Worm (Caenorhabditis elegans) whole organism, L1 larva: ENCODE measurements around the gene bath-36.

Experiments used
- C04F5.9 ChIP-seq: sonication (generic microtip); optimal IDR thresholded peaks from 2 replicates; lab custom pipeline; 2016; ENCODE audit warnings: missing genetic modification characterization, missing compliant biosample characterization
- Y116A8C.19 ChIP-seq: sonication (generic microtip); optimal IDR thresholded peaks from 2 replicates; lab custom pipeline; 2016; ENCODE audit warnings: missing compliant biosample characterization, missing genetic modification characterization, borderline replicate concordance
- ama-1 ChIP-seq: fragments of 150-350 bp; optimal IDR thresholded peaks from 2 replicates; lab custom pipeline; 2014
- ceh-8 ChIP-seq: fragments of 200-800 bp; sonication (Bioruptor generic); optimal IDR thresholded peaks from 2 replicates; lab custom pipeline; 2018; ENCODE audit warnings: mild to moderate bottlenecking, missing genetic modification characterization, moderate library complexity, missing compliant biosample characterization
- ces-1 ChIP-seq: fragments of 150-350 bp; optimal IDR thresholded peaks from 2 replicates; lab custom pipeline; 2014; ENCODE audit warnings: missing biosample characterization, missing genetic modification reagents, missing genetic modification characterization
- dsc-1 ChIP-seq: sonication (generic microtip); optimal IDR thresholded peaks from 2 replicates; lab custom pipeline; 2016; ENCODE audit warnings: mild to moderate bottlenecking, missing genetic modification characterization, missing compliant biosample characterization
- efl-1 ChIP-seq, 4 experiments: fragments of 150-350 bp; optimal IDR thresholded peaks in 3 of 4; peaks in 1 of 4; 1 replicate in 1 of 4; 2 replicates in 3 of 4; lab custom pipeline; 2014; ENCODE audit warnings: missing biosample characterization in 2 of 4, missing genetic modification characterization in 2 of 4, missing genetic modification reagents in 2 of 4
- egl-13 ChIP-seq: sonication (generic microtip); optimal IDR thresholded peaks from 2 replicates; lab custom pipeline; 2016; ENCODE audit warnings: missing genotype, missing genetic modification reagents, missing genetic modification characterization, missing compliant biosample characterization
- elt-2 ChIP-seq: sonication (generic microtip); optimal IDR thresholded peaks from 2 replicates; lab custom pipeline; 2016; ENCODE audit warnings: missing genetic modification characterization, mild to moderate bottlenecking, inconsistent platforms, missing compliant biosample characterization, missing genetic modification reagents
- ets-5 ChIP-seq: fragments of 200-800 bp; sonication (Bioruptor generic); IDR thresholded peaks from 2 replicates; pipeline ENCODE4 v1.3.6; 2022; ENCODE audit warnings: missing genetic modification characterization, missing compliant biosample characterization
- fkh-8 ChIP-seq: sonication (generic microtip); optimal IDR thresholded peaks from 2 replicates; lab custom pipeline; 2016; ENCODE audit warnings: mild to moderate bottlenecking, missing genetic modification characterization, missing compliant biosample characterization
- hlh-17 ChIP-seq: fragments of 200-800 bp; sonication (Bioruptor generic); optimal IDR thresholded peaks from 2 replicates; lab custom pipeline; 2018; ENCODE audit warnings: missing genetic modification characterization, mild to moderate bottlenecking, missing compliant biosample characterization, moderate library complexity, borderline replicate concordance
- jun-1 ChIP-seq: fragments of 150-350 bp; optimal IDR thresholded peaks from 2 replicates; lab custom pipeline; 2014; ENCODE audit warnings: missing biosample characterization, missing genetic modification reagents, missing genetic modification characterization
- lin-13 ChIP-seq: fragments of 150-350 bp; optimal IDR thresholded peaks from 2 replicates; lab custom pipeline; 2014; ENCODE audit warnings: missing biosample characterization, missing genetic modification reagents, missing genetic modification characterization
- lin-14 ChIP-seq: fragments of 200-800 bp; sonication (Bioruptor generic); optimal IDR thresholded peaks from 2 replicates; lab custom pipeline; 2018; ENCODE audit warnings: mild to moderate bottlenecking, missing genetic modification characterization, moderate library complexity, missing compliant biosample characterization
- lin-35 ChIP-seq, 2 experiments: fragments of 150-350 bp; optimal IDR thresholded peaks; 2 replicates each; lab custom pipeline; 2014; ENCODE audit warnings: missing biosample characterization in 2 of 2, missing genetic modification characterization in 2 of 2, missing genetic modification reagents in 2 of 2
- lsy-2 ChIP-seq, 2 experiments: fragments of 150-350 bp; optimal IDR thresholded peaks; 2 replicates each; lab custom pipeline; 2014; ENCODE audit warnings: missing biosample characterization in 2 of 2, missing genetic modification characterization in 2 of 2
- nhr-11 ChIP-seq: fragments of 150-350 bp; optimal IDR thresholded peaks from 2 replicates; lab custom pipeline; 2014; ENCODE audit warnings: missing biosample characterization, missing genetic modification characterization
- nhr-12 ChIP-seq: sonication (generic microtip); optimal IDR thresholded peaks from 2 replicates; lab custom pipeline; 2017; ENCODE audit warnings: missing biosample characterization, missing genetic modification characterization
- nhr-47 ChIP-seq: sonication (generic microtip); optimal IDR thresholded peaks from 2 replicates; lab custom pipeline; 2016; ENCODE audit warnings: mild to moderate bottlenecking, missing genetic modification characterization, moderate library complexity, missing compliant biosample characterization
- nhr-84 ChIP-seq: sonication (generic microtip); optimal IDR thresholded peaks from 2 replicates; lab custom pipeline; 2017; ENCODE audit warnings: missing biosample characterization, missing genetic modification characterization
- nhr-85 ChIP-seq: sonication (generic microtip); peaks from one replicate; lab custom pipeline; 2016; ENCODE audit warnings: missing genetic modification characterization, inconsistent platforms, missing compliant biosample characterization
- pqm-1 ChIP-seq: sonication (generic microtip); optimal IDR thresholded peaks from 3 replicates; lab custom pipeline; 2017; ENCODE audit warnings: missing biosample characterization, missing genetic modification characterization
- rnt-1 ChIP-seq: sonication (generic microtip); optimal IDR thresholded peaks from 2 replicates; lab custom pipeline; 2016; ENCODE audit warnings: mild to moderate bottlenecking, missing genetic modification characterization, moderate library complexity, missing compliant biosample characterization
- snu-23 ChIP-seq: sonication (generic microtip); optimal IDR thresholded peaks from 2 replicates; lab custom pipeline; 2016; ENCODE audit warnings: missing genetic modification characterization, missing compliant biosample characterization
- sox-4 ChIP-seq: sonication (generic microtip); optimal IDR thresholded peaks from 2 replicates; lab custom pipeline; 2016; ENCODE audit warnings: missing genetic modification characterization, missing compliant biosample characterization
- sup-37 ChIP-seq: fragments of 200-800 bp; sonication (Bioruptor generic); optimal IDR thresholded peaks from 2 replicates; lab custom pipeline; 2018; ENCODE audit warnings: mild to moderate bottlenecking, missing genetic modification characterization, missing compliant biosample characterization
- swsn-7 ChIP-seq: sonication (generic microtip); optimal IDR thresholded peaks from 2 replicates; lab custom pipeline; 2016; ENCODE audit warnings: missing genetic modification characterization, missing compliant biosample characterization
- tbx-2 ChIP-seq: sonication (generic microtip); optimal IDR thresholded peaks from 2 replicates; lab custom pipeline; 2016; ENCODE audit warnings: missing genetic modification characterization, missing compliant biosample characterization
- tlp-1 ChIP-seq: fragments of 150-350 bp; optimal IDR thresholded peaks from 2 replicates; lab custom pipeline; 2014; ENCODE audit warnings: missing biosample characterization, missing genetic modification characterization
- unc-130 ChIP-seq: fragments of 150-350 bp; optimal IDR thresholded peaks from 2 replicates; lab custom pipeline; 2017; ENCODE audit warnings: missing biosample characterization, missing genetic modification characterization, inconsistent platforms
- zip-4 ChIP-seq: fragments of 200-800 bp; sonication (Bioruptor generic); optimal IDR thresholded peaks from 2 replicates; lab custom pipeline; 2018; ENCODE audit warnings: mild to moderate bottlenecking, missing genetic modification characterization, moderate library complexity, missing compliant biosample characterization

bath-36 gene

DNA sequence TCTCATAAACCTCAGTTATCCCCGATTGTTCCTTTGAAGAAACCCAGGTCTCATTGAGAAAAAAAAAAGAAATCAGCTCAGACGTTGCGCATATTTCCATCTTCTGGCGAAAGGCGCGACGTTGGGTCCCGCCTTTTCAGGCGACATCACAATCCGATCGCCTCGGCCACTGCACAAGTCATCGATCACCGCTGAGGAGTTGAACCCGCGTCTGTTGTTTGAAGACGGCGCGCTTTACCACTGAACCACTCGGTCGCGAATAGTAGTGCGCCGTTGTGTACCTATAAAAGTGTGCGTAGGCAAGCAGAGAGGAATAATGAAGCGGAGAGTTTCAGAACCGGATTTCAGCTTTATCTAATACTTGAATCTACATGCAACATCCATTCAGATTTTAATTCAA lies 3.2 kb downstream of the bath-36 start, which contains the start of gene Y75B12B.11 (continued):
- TF ChIP-seq swsn-7 (peak; percentile 70), C04F5.9 (tag; lab: Kevin White, UChicago) (peak; percentile 24)

DNA sequence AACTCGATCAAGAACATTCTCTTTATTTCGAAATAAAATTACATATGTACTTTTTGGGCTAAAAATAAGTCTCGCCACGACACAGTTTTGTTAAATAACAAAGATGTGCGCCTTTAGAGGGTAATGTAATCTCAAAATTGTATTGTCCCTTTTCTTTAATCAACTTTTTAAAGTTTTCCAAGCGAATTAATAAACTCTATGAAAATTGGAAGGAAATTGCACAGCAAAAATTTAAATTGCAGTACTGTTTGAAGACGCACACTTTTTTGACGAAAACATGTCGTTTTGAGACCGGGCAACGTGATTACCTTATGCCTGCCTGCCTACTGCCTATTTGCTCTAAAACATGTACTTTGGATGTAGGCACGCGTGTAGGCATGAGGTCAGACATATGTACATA lies 4.3 kb downstream of the bath-36 start:
- TF ChIP-seq lin-14 (no peak), nhr-84 (tag; lab: Kevin White, UChicago) (no peak), hlh-17 (GFP tag; lab: Kevin White, UChicago) (no peak), nhr-11 (tag; lab: Kevin White, UChicago) (no peak), nhr-47 (tag; lab: Kevin White, UChicago) (no peak), jun-1 (tag; lab: Kevin White, UChicago) (no peak)

DNA sequence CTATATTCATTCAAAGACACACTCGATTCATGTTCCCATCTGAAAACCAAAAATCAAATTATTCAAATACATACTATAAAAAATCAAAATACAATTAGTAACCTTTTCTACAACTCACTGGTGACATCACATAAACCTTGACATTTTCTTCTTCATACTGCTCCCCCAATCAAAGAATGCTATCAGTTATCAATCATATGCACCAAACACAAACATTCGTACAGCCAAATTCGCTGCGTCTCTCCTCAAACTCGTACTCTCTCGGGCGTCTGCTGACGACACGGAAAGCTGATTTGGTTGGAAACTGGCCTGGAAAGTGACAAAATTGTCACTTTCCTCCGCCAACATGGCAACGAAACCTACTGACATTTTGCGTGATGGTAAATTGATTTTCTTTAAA lies 4.7 kb downstream of the bath-36 start, which contains the start of gene plc-2:
Gene plc-2, plus strand, starts transcription at position 196 of the 400 bp plus-strand sequence.
- peak; percentile 27 for TF ChIP-seq nhr-85 (tag; lab: Kevin White, UChicago)
- no peak for TF ChIP-seq efl-1 (optimal IDR thresholded peaks at IDR 0.05; lab: Kevin White, UChicago)
- TF ChIP-seq efl-1 (GFP tag; optimal IDR thresholded peaks at IDR 0.05 in 1 of 2; lab: Kevin White, UChicago) = peak in 1 of 2 experiments; percentile 16
- peak in 1 of 2 experiments; percentile 33 for TF ChIP-seq lin-35 (GFP tag; optimal IDR thresholded peaks at IDR 0.05; lab: Kevin White, UChicago)
- TF ChIP-seq rnt-1 (tag; lab: Kevin White, UChicago) = no peak
- TF ChIP-seq elt-2 (tag; lab: Kevin White, UChicago) = peak; percentile 55
- TF ChIP-seq ces-1 (GFP tag; lab: Kevin White, UChicago) = no peak

DNA sequence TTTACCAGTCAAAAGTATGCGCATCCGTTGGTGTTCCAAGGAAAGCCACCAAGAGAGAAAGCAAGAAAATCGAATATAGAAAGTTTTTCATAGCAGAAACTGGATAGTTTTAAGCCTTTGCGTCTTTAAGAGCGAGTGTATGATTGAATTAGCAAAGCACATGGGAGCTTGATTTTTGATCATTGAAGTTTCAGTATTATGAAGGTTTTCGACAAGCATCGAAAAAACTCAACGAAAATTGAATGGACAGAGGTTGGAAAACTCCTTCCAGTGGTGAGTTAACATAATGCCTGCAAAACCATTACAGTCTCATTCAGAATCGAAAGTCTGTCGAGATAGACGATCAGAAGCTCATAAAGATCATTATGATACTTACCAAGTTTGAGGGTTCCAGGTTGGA lies 6.2 kb downstream of the bath-36 start, which contains the start of gene Y75B12B.13:
Gene Y75B12B.13, minus strand, starts transcription at position 101 of the 400 bp plus-strand sequence.
- TF ChIP-seq tbx-2 (tag; lab: Kevin White, UChicago) (no peak), C04F5.9 (tag; lab: Kevin White, UChicago) (no peak), efl-1 (optimal IDR thresholded peaks at IDR 0.05; lab: Kevin White, UChicago) (no peak), efl-1 (GFP tag; optimal IDR thresholded peaks at IDR 0.05 in 1 of 2; lab: Kevin White, UChicago) (peak in 1 of 2 experiments; percentile 51), lin-13 (GFP tag; lab: Kevin White, UChicago) (no peak), fkh-8 (tag; lab: Kevin White, UChicago) (no peak)

DNA sequence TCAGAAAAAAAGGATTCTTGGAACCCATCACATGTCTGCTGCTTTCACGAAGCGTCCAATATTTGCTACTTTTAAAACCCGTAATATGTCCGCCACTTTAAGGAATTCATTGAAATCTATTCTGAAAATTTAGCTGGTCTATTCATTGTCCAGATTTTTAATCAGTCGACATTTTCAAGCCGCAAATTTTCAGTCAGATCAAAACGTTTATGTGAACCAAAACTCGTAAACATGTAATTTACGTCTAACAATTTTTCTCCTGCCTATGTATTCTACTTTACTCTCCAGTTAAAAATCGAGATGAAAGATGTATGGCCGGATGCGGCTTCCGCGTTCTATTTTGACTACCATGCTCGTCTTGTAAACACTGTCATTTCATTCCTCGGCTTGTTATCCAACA lies 10.3 kb downstream of the bath-36 start, which contains the start of gene srw-1:
Gene srw-1, plus strand, starts transcription at position 301 of the 400 bp plus-strand sequence.
- TF ChIP-seq fkh-8 (tag; lab: Kevin White, UChicago) (no peak), snu-23 (GFP tag; lab: Kevin White, UChicago) (no peak), nhr-12 (tag; lab: Kevin White, UChicago) (no peak), zip-4 (GFP tag; lab: Kevin White, UChicago) (no peak), Y116A8C.19 (tag; lab: Kevin White, UChicago) (no peak), sup-37 (GFP tag; lab: Kevin White, UChicago) (no peak), nhr-11 (tag; lab: Kevin White, UChicago) (no peak), dsc-1 (tag; lab: Kevin White, UChicago) (no peak), ama-1 (no peak), rnt-1 (tag; lab: Kevin White, UChicago) (no peak)

DNA sequence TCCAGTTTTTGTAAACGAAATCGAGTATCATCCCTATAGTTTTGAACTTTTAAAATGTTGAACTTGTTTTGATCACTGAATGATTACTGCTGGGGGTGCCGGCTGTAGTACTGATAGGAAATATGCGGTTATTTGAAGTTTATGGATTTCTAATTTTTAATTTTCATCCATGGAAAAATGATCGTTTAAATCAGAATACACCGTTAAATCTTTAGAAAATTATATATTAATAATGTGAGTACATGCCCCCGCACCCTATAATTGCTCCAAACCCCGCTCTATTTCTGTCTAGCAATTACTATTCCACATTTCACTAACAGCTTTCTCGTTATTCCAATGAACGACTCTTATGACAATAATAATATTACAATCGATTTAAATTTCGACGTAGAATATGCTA lies 12.1 kb downstream of the bath-36 start, which contains the start of gene Y75B12B.10:
Gene Y75B12B.10, plus strand, starts transcription at position 301 of the 400 bp plus-strand sequence.
- TF ChIP-seq ceh-8 (no peak), unc-130 (no peak), pqm-1 (tag; lab: Kevin White, UChicago) (no peak), lsy-2 (tag; optimal IDR thresholded peaks at IDR 0.05; lab: Kevin White, UChicago) (no peak), sox-4 (tag; lab: Kevin White, UChicago) (no peak), ets-5 (GFP tag; lab: Robert Waterston, UW) (no peak), tlp-1 (no peak), egl-13 (no peak)
